Worm (Caenorhabditis elegans) whole organism, midembryonic: ENCODE measurements around the gene F10E9.12.

Source experiments
- cog-1 ChIP-seq: sonication (generic microtip); optimal IDR thresholded peaks from 2 replicates; lab custom pipeline; 2016; ENCODE audit warnings: missing genetic modification characterization, missing compliant biosample characterization
- flt-1 ChIP-seq: fragments of 200-800 bp; sonication (Bioruptor generic); IDR thresholded peaks from 2 replicates; pipeline ENCODE4 v1.3.6; 2022; ENCODE audit warnings: missing genetic modification characterization, missing compliant biosample characterization
- tab-1 ChIP-seq: fragments of 200-800 bp; sonication (Bioruptor generic); IDR thresholded peaks from 2 replicates; pipeline ENCODE4 v1.3.6; 2022; ENCODE audit warnings: missing genetic modification characterization, missing compliant biosample characterization

Gene F10E9.12

ce11 chrIII:8375000-8375399 lies 50.7 kb downstream of the F10E9.12 start, which contains the start of gene met-2:
TSS of gene met-2 (plus strand) at chrIII:8375300.
- TF ChIP-seq flt-1 (GFP tag; lab: Robert Waterston, UW): no peak
- TF ChIP-seq cog-1 (tag; lab: Kevin White, UChicago): no peak
- no peak for TF ChIP-seq tab-1 (GFP tag; lab: Robert Waterston, UW)
